Worm (Caenorhabditis elegans): Measurements from ENCODE around the gene sec-24.2.
A peak's percentile ranks its signal among the peaks of the same experiment; 100 is the strongest.

sec-24.2 gene

DNA sequence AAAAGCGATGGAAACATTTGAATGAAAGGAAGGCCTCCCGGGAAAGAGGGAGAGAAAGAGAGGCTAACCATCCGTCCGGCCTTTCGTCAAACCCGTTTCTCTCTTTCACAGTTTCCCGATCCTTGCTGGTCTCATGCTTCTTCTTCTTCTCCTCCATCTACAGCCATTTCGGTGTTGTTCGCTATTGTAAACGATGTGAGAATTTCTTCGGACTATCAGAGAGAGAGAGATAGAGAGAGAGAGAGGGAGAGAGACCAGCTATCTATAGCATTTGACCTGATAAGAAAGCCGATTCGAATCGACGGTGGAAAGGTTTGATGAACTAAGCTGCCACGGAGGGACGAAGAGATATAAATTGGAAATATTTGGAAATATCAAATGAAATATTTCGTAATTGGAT is 42.8 kb upstream of the sec-24.2 start:
- no peak for TF ChIP-seq efl-1 (optimal IDR thresholded peaks at IDR 0.05)
- TF ChIP-seq efl-1 (GFP tag; optimal IDR thresholded peaks at IDR 0.05 in 1 of 2): peak in 1 of 2 experiments; percentile 71
- TF ChIP-seq irx-1 (tag; optimal IDR thresholded peaks at IDR 0.05): no peak
- peak; percentile 87 for TF ChIP-seq blmp-1 (tag; optimal IDR thresholded peaks at IDR 0.05)
- TF ChIP-seq lin-35 (GFP tag; optimal IDR thresholded peaks at IDR 0.05): no peak
- TF ChIP-seq nhr-85 (tag): peak; percentile 39
- TF ChIP-seq elt-3 (tag; optimal IDR thresholded peaks at IDR 0.05): peak in 2 of 6 experiments; percentile 36 to 50

- TF ChIP-seq aha-1 (tag; optimal IDR thresholded peaks at IDR 0.05): no peak
- no peak for TF ChIP-seq alr-1 (tag; optimal IDR thresholded peaks at IDR 0.05; ENCODE audit: borderline replicate concordance)
- TF ChIP-seq sptf-1 (tag; optimal IDR thresholded peaks at IDR 0.05): no peak
- no peak for TF ChIP-seq nhr-76 (tag; optimal IDR thresholded peaks at IDR 0.05)
- TF ChIP-seq elt-2 (tag; optimal IDR thresholded peaks at IDR 0.05): peak; percentile 5
- TF ChIP-seq lin-13 (GFP tag; optimal IDR thresholded peaks at IDR 0.05): no peak
Measured at ce11 chrIV:12399983-12400382, 39.4 kb upstream of the sec-24.2 start.

ce11 chrIV:12398437-12398836 is 37.8 kb upstream of the sec-24.2 start, which contains the start of gene acs-20:
TSS of gene acs-20 (minus strand) at chrIV:12398706.
- TF ChIP-seq sox-4 (tag; optimal IDR thresholded peaks at IDR 0.05): no peak
- no peak for TF ChIP-seq efl-1 (optimal IDR thresholded peaks at IDR 0.05)
- peak in 1 of 2 experiments; percentile 74 for TF ChIP-seq efl-1 (GFP tag; optimal IDR thresholded peaks at IDR 0.05 in 1 of 2)

- TF ChIP-seq hpl-2 (GFP tag; optimal IDR thresholded peaks at IDR 0.05) (no peak), mdl-1 (tag; optimal IDR thresholded peaks at IDR 0.05) (no peak), fkh-4 (tag; optimal IDR thresholded peaks at IDR 0.05; ENCODE audit: borderline replicate concordance) (no peak), fkh-8 (tag; optimal IDR thresholded peaks at IDR 0.05) (no peak), isw-1 (GFP tag; IDR thresholded peaks at IDR 0.05) (no peak), alr-1 (tag; optimal IDR thresholded peaks at IDR 0.05; ENCODE audit: borderline replicate concordance) (no peak), xbp-1 (tag; optimal IDR thresholded peaks at IDR 0.05) (no peak), dpl-1 (GFP tag; optimal IDR thresholded peaks at IDR 0.05) (peak in 2 of 3 experiments; percentile 0 to 33), nhr-90 (tag; optimal IDR thresholded peaks at IDR 0.05; ENCODE audit: poor library complexity) (peak; percentile 19), aha-1 (tag; optimal IDR thresholded peaks at IDR 0.05) (no peak), dsc-1 (tag; optimal IDR thresholded peaks at IDR 0.05) (peak; percentile 45), ama-1 (optimal IDR thresholded peaks at IDR 0.05) (no peak), elt-3 (tag; optimal IDR thresholded peaks at IDR 0.05) (peak in 1 of 6 experiments; percentile 28), blmp-1 (tag; optimal IDR thresholded peaks at IDR 0.05) (peak; percentile 99), unc-62 (GFP tag; optimal IDR thresholded peaks at IDR 0.05) (no peak), nhr-71 (tag; optimal IDR thresholded peaks at IDR 0.05) (no peak), nhr-20 (tag; optimal IDR thresholded peaks at IDR 0.05) (peak; percentile 15), lin-14 (GFP tag; optimal IDR thresholded peaks at IDR 0.05) (no peak), irx-1 (tag; optimal IDR thresholded peaks at IDR 0.05) (no peak), lin-13 (GFP tag; optimal IDR thresholded peaks at IDR 0.05) (no peak), nhr-77 (tag; optimal IDR thresholded peaks at IDR 0.05) (no peak), jun-1 (tag; optimal IDR thresholded peaks at IDR 0.05) (peak; percentile 15), lin-35 (GFP tag; optimal IDR thresholded peaks at IDR 0.05) (peak in 1 of 2 experiments; percentile 50), swsn-7 (tag; optimal IDR thresholded peaks at IDR 0.05) (no peak), snu-23 (GFP tag; optimal IDR thresholded peaks at IDR 0.05) (peak; percentile 18), nhr-85 (tag) (peak; percentile 80), unc-130 (tag; optimal IDR thresholded peaks at IDR 0.05) (no peak), mep-1 (tag; optimal IDR thresholded peaks at IDR 0.05) (peak; percentile 73), F16B12.6 (tag; optimal IDR thresholded peaks at IDR 0.05) (no peak), lir-3 (tag; optimal IDR thresholded peaks at IDR 0.05; ENCODE audit: poor library complexity) (no peak), nhr-84 (tag; optimal IDR thresholded peaks at IDR 0.05) (no peak), tlp-1 (tag; optimal IDR thresholded peaks at IDR 0.05) (no peak), skn-1 (tag; optimal IDR thresholded peaks at IDR 0.05) (no peak), mab-9 (GFP tag; IDR thresholded peaks at IDR 0.05) (no peak), sox-4 (tag; optimal IDR thresholded peaks at IDR 0.05) (no peak), egl-27 (tag; optimal IDR thresholded peaks at IDR 0.05) (no peak), pax-3 (tag; optimal IDR thresholded peaks at IDR 0.05) (no peak), vab-15 (tag; optimal IDR thresholded peaks at IDR 0.05) (no peak), grh-1 (GFP tag; IDR thresholded peaks at IDR 0.05) (peak; percentile 67), efl-1 (optimal IDR thresholded peaks at IDR 0.05) (peak; percentile 23 to 28), efl-1 (GFP tag; optimal IDR thresholded peaks at IDR 0.05 in 1 of 2) (peak in 1 of 2 experiments; percentile 6)
Measured at ce11 chrIV:12396645-12397258, 36.2 kb upstream of the sec-24.2 start.
